Fruit fly (Drosophila melanogaster) whole organism, wandering third instar larva: ENCODE measurements around the gene Cyfip.

Experiments
- Abd-B ChIP-seq: fragments of >200 bp; optimal IDR thresholded peaks from 2 replicates; lab custom pipeline; 2017; ENCODE audit warnings: missing biosample characterization, missing genetic modification characterization
- CG32264 ChIP-seq: fragments of 200-800 bp; sonication (Bioruptor generic); optimal IDR thresholded peaks from 2 replicates; lab custom pipeline; 2016; ENCODE audit warnings: missing biosample characterization, missing genetic modification characterization
- CG9705 ChIP-seq: fragments of 200-800 bp; sonication (Bioruptor generic); optimal IDR thresholded peaks from 2 replicates; lab custom pipeline; 2018; ENCODE audit warnings: missing biosample characterization, mild to moderate bottlenecking, missing genetic modification characterization
- CrebA ChIP-seq: fragments of 200-800 bp; sonication (Bioruptor generic); optimal IDR thresholded peaks from 2 replicates; lab custom pipeline; 2016; ENCODE audit warnings: missing biosample characterization, mild to moderate bottlenecking, missing genetic modification characterization, borderline replicate concordance
- Dfd ChIP-seq: fragments of >200 bp; optimal IDR thresholded peaks from 2 replicates; lab custom pipeline; 2017; ENCODE audit warnings: missing biosample characterization, missing genetic modification characterization
- Dif ChIP-seq: fragments of 200-275, 200-300 bp; sonication (Bioruptor generic); optimal IDR thresholded peaks from 2 replicates; lab custom pipeline; 2018; ENCODE audit warnings: missing biosample characterization, missing genetic modification characterization; ENCODE audit not compliant: partially characterized antibody
- GATAd ChIP-seq: sonication (Bioruptor generic); optimal IDR thresholded peaks from 2 replicates; lab custom pipeline; 2016; ENCODE audit warnings: missing biosample characterization, missing genetic modification characterization
- HLH106 ChIP-seq: fragments of 200-800 bp; optimal IDR thresholded peaks from 3 replicates; lab custom pipeline; 2019; ENCODE audit warnings: missing biosample characterization, mild to moderate bottlenecking, missing genetic modification characterization, moderate library complexity
- Hnf4 ChIP-seq: fragments of 200-800 bp; sonication (Bioruptor generic); optimal IDR thresholded peaks from 2 replicates; lab custom pipeline; 2016; ENCODE audit warnings: missing biosample characterization, mild to moderate bottlenecking, missing genetic modification characterization
- Hr78 ChIP-seq: fragments of >200 bp; optimal IDR thresholded peaks from 2 replicates; lab custom pipeline; 2017; ENCODE audit warnings: missing biosample characterization, missing genetic modification characterization
- Hr83 ChIP-seq: fragments of 200-300 bp; sonication (Bioruptor generic); optimal IDR thresholded peaks from 2 replicates; lab custom pipeline; 2016; ENCODE audit warnings: missing biosample characterization, mild to moderate bottlenecking, missing genetic modification characterization, moderate library complexity; ENCODE audit not compliant: poor library complexity, severe bottlenecking
- Jra ChIP-seq: sonication (Bioruptor generic); optimal IDR thresholded peaks from 2 replicates; lab custom pipeline; 2016; ENCODE audit warnings: missing biosample characterization, missing genetic modification characterization
- Mio ChIP-seq: sonication (Bioruptor generic); optimal IDR thresholded peaks from 2 replicates; lab custom pipeline; 2016; ENCODE audit warnings: missing biosample characterization, missing genetic modification characterization
- N ChIP-seq: fragments of >200 bp; optimal IDR thresholded peaks from 2 replicates; lab custom pipeline; 2018; ENCODE audit warnings: missing biosample characterization, missing external identifiers, missing genetic modification characterization
- OdsH ChIP-seq: fragments of 200-800 bp; sonication (Bioruptor generic); optimal IDR thresholded peaks from 2 replicates; lab custom pipeline; 2016; ENCODE audit warnings: missing biosample characterization, mild to moderate bottlenecking, missing genetic modification characterization
- Rel ChIP-seq, 2 experiments: fragments of 200-800 bp; sonication (Bioruptor generic) in 1 of 2; optimal IDR thresholded peaks; 2 replicates in 1 of 2; 3 replicates in 1 of 2; lab custom pipeline; 2016 to 2019; ENCODE audit warnings: mild to moderate bottlenecking in 2 of 2, missing biosample characterization in 2 of 2, missing genetic modification characterization in 2 of 2, moderate library complexity in 1 of 2
- Vsx2 ChIP-seq: fragments of 200-300, 225-300 bp; sonication (Bioruptor generic); optimal IDR thresholded peaks from 2 replicates; lab custom pipeline; 2018; ENCODE audit warnings: missing biosample characterization, missing genetic modification characterization; ENCODE audit not compliant: partially characterized antibody
- br ChIP-seq: fragments of 200-800 bp; sonication (Bioruptor generic); optimal IDR thresholded peaks from 2 replicates; lab custom pipeline; 2016; ENCODE audit warnings: missing biosample characterization, missing genetic modification characterization
- brk ChIP-seq: fragments of 200-800 bp; sonication (Bioruptor generic); optimal IDR thresholded peaks from 2 replicates; lab custom pipeline; 2016; ENCODE audit warnings: missing biosample characterization, mild to moderate bottlenecking, missing genetic modification characterization
- dl ChIP-seq, 2 experiments: fragments of 175-275, 200-275 bp in 1 of 2; fragments of 200-275 bp in 1 of 2; sonication (Bioruptor generic); optimal IDR thresholded peaks; lab custom pipeline; 2018; ENCODE audit warnings: mild to moderate bottlenecking in 2 of 2, missing biosample characterization in 2 of 2, missing genetic modification characterization in 2 of 2, moderate library complexity in 2 of 2; ENCODE audit not compliant: partially characterized antibody in 2 of 2, insufficient read depth in 1 of 2
- dmrt93B ChIP-seq: fragments of 200-800 bp; sonication (Bioruptor generic); optimal IDR thresholded peaks from 2 replicates; lab custom pipeline; 2018; ENCODE audit warnings: missing biosample characterization, mild to moderate bottlenecking, missing genetic modification characterization
- dsf ChIP-seq: sonication (Bioruptor generic); optimal IDR thresholded peaks from 2 replicates; lab custom pipeline; 2016; ENCODE audit warnings: missing biosample characterization, missing genetic modification characterization, borderline replicate concordance
- ey ChIP-seq: fragments of 200-800 bp; sonication (Bioruptor generic); optimal IDR thresholded peaks from 2 replicates; lab custom pipeline; 2016; ENCODE audit warnings: missing biosample characterization, missing genetic modification characterization
- foxo ChIP-seq, 2 experiments: fragments of 200-800 bp; sonication (Bioruptor generic); optimal IDR thresholded peaks; 2 replicates in 1 of 2; 3 replicates in 1 of 2; lab custom pipeline; 2016 to 2017; ENCODE audit warnings: missing biosample characterization in 2 of 2, missing genetic modification characterization in 2 of 2
- fru ChIP-seq: fragments of 200-800 bp; sonication (Bioruptor generic); optimal IDR thresholded peaks from 3 replicates; lab custom pipeline; 2016; ENCODE audit warnings: missing biosample characterization, mild to moderate bottlenecking, missing genetic modification characterization
- h ChIP-seq: fragments of 200-800 bp; sonication (Bioruptor generic); optimal IDR thresholded peaks from 3 replicates; lab custom pipeline; 2016; ENCODE audit warnings: missing biosample characterization, mild to moderate bottlenecking, missing genetic modification characterization
- jim ChIP-seq: fragments of 175-275, 200-325 bp; sonication (Bioruptor generic); optimal IDR thresholded peaks from 2 replicates; lab custom pipeline; 2016; ENCODE audit warnings: missing biosample characterization, mild to moderate bottlenecking, missing genetic modification characterization
- lola ChIP-seq: fragments of >200 bp; optimal IDR thresholded peaks from 2 replicates; lab custom pipeline; 2017; ENCODE audit warnings: missing biosample characterization, missing genetic modification characterization
- pan ChIP-seq: fragments of >200 bp; optimal IDR thresholded peaks from 2 replicates; lab custom pipeline; 2017
- psq ChIP-seq: fragments of 200-800 bp; sonication (Bioruptor generic); optimal IDR thresholded peaks from 3 replicates; lab custom pipeline; 2017; ENCODE audit warnings: missing biosample characterization, mild to moderate bottlenecking, missing genetic modification characterization, moderate library complexity
- rgr ChIP-seq: fragments of 200-800 bp; sonication (Bioruptor generic); optimal IDR thresholded peaks from 3 replicates; lab custom pipeline; 2016; ENCODE audit warnings: missing biosample characterization, mild to moderate bottlenecking, missing genetic modification characterization
- sage ChIP-seq: fragments of 200-800 bp; sonication (Bioruptor generic); optimal IDR thresholded peaks from 2 replicates; lab custom pipeline; 2016; ENCODE audit warnings: missing biosample characterization, mild to moderate bottlenecking, missing genetic modification characterization
- sv ChIP-seq: fragments of 200-800 bp; sonication (Bioruptor generic); optimal IDR thresholded peaks from 3 replicates; lab custom pipeline; 2016; ENCODE audit warnings: missing biosample characterization, missing genetic modification characterization
- tai ChIP-seq: sonication (Bioruptor generic); optimal IDR thresholded peaks from 2 replicates; lab custom pipeline; 2016; ENCODE audit warnings: missing biosample characterization, missing genetic modification characterization
- usp ChIP-seq: fragments of >200 bp; optimal IDR thresholded peaks from 2 replicates; lab custom pipeline; 2017; ENCODE audit warnings: missing biosample characterization, missing genetic modification characterization

Gene Cyfip

DNA sequence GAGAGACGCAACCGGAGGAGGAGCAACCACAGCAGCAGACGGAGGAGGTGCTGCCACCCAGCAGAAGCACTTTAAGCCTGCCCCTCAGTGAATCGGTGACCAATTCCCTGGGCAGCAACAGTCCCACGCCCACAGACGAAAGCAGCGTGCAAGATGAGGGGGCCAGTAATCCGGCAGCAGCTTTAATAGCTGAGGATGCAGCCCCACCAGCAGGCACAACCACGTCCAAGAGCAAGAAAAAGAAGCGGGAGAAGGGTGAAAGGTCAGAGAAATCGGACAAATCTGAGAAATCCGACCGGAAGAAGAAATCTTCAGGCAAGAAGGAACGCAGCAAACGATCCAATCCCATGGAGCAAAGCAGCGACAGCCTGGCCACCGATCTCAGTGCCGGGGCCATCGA lies 44.3 kb upstream of the Cyfip start:
- no peak for TF ChIP-seq psq (GFP tag; lab: Kevin White, UChicago)
- no peak for TF ChIP-seq ey (GFP tag; lab: Kevin White, UChicago)
- no peak for TF ChIP-seq CG9705 (GFP tag; lab: Kevin White, UChicago)
- TF ChIP-seq Hr83 (GFP tag; lab: Kevin White, UChicago): no peak
- TF ChIP-seq HLH106: no peak
- no peak for TF ChIP-seq Vsx2 (GFP tag; lab: Kevin White, UChicago)
- TF ChIP-seq lola (GFP tag; lab: Kevin White, UChicago): no peak

dm6 chr3R:15289828-15290641 lies 43.0 kb upstream of the Cyfip start:
- TF ChIP-seq Hr83 (GFP tag; lab: Kevin White, UChicago) (no peak), rgr (GFP tag; lab: Kevin White, UChicago) (no peak), Dfd (GFP tag; lab: Kevin White, UChicago) (no peak), fru (GFP tag; lab: Kevin White, UChicago) (no peak), sage (no peak), HLH106 (no peak), Jra (no peak)
- TF ChIP-seq, all 38 proteins: peak for 0

dm6 chr3R:15290642-15291118 lies 42.4 kb upstream of the Cyfip start, which contains the start of gene CG45218:
Gene CG45218 (minus strand): TSS chr3R:15290799.
- TF ChIP-seq psq (GFP tag; lab: Kevin White, UChicago): no peak
- no peak for TF ChIP-seq pan
- TF ChIP-seq Vsx2 (GFP tag; lab: Kevin White, UChicago): peak; percentile 21
- TF ChIP-seq Mio (GFP tag; lab: Kevin White, UChicago): no peak
- peak in 1 of 2 experiments; percentile 23 for TF ChIP-seq foxo (GFP tag; optimal IDR thresholded peaks at IDR 0.05; lab: Kevin White, UChicago)
- TF ChIP-seq Dif: peak; percentile 68
- TF ChIP-seq br (GFP tag; lab: Kevin White, UChicago): peak; percentile 46
- TF ChIP-seq HLH106: no peak
- TF ChIP-seq Hr83 (GFP tag; lab: Kevin White, UChicago): peak; percentile 78
- TF ChIP-seq N: peak; percentile 45
- peak; percentile 55 for TF ChIP-seq Jra
- peak; percentile 68 for TF ChIP-seq h
- TF ChIP-seq dsf (GFP tag; lab: Kevin White, UChicago): no peak
- no peak for TF ChIP-seq lola (GFP tag; lab: Kevin White, UChicago)
- no peak for TF ChIP-seq tai (GFP tag; lab: Kevin White, UChicago)
- peak; percentile 19 for TF ChIP-seq OdsH
- peak in 1 of 2 experiments; percentile 7 for TF ChIP-seq dl (GFP tag; optimal IDR thresholded peaks at IDR 0.05; lab: Kevin White, UChicago; ENCODE audit: insufficient read depth in 1 of 2, partially characterized antibody in 2 of 2)

DNA sequence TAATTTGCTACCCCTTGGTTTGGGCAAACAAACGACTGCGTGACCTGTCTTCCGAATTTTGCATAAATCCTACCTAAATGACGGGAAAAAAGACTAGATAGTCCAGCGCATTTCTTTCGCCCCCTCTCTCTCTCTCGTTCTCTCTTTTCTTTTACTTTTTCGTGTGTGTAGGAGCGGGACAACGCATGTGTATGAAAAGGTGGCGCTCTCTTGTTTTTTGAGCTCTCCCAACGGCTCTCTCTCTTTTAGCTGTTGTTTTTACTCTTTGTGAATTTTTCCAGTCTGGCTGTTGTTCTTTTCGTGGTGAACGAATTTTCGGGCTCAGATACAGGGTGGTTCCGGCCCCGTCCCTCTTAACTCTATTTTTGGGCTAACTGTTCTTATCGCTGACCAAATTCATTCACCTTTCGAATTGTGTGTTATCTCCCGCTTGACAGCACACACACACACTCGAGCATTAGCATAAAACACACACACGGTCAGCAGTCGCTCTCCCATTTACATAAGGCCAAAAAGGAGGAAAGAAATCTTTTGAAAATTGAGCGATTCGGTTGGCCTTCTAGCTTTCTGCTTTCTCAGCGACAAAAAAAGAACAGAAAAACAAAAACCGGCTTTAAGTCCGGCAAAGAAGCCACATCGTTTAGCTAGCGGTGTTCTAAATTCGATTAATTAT lies 41.4 kb upstream of the Cyfip start:
- TF ChIP-seq dl (GFP tag; optimal IDR thresholded peaks at IDR 0.05; lab: Kevin White, UChicago; ENCODE audit: insufficient read depth in 1 of 2, partially characterized antibody in 2 of 2) (peak; percentile 86 to 92), ey (GFP tag; lab: Kevin White, UChicago) (no peak), pan (no peak), Hr78 (GFP tag; lab: Kevin White, UChicago) (no peak), Jra (no peak), foxo (GFP tag; optimal IDR thresholded peaks at IDR 0.05; lab: Kevin White, UChicago) (no peak), Mio (GFP tag; lab: Kevin White, UChicago) (no peak), CG9705 (GFP tag; lab: Kevin White, UChicago) (no peak), tai (GFP tag; lab: Kevin White, UChicago) (no peak), dmrt93B (GFP tag; lab: Kevin White, UChicago) (no peak), Dfd (GFP tag; lab: Kevin White, UChicago) (no peak), usp (GFP tag; lab: Kevin White, UChicago) (no peak), N (no peak), HLH106 (no peak), brk (GFP tag; lab: Kevin White, UChicago) (no peak), lola (GFP tag; lab: Kevin White, UChicago) (no peak), Abd-B (GFP tag; lab: Kevin White, UChicago) (no peak), Rel (GFP tag; optimal IDR thresholded peaks at IDR 0.05; lab: Kevin White, UChicago) (no peak), Rel (tag; optimal IDR thresholded peaks at IDR 0.05; lab: Kevin White, UChicago) (no peak), h (peak; percentile 24), psq (GFP tag; lab: Kevin White, UChicago) (peak; percentile 64), dsf (GFP tag; lab: Kevin White, UChicago) (no peak), Vsx2 (GFP tag; lab: Kevin White, UChicago) (peak; percentile 70), OdsH (peak; percentile 32), Hr83 (GFP tag; lab: Kevin White, UChicago) (no peak), jim (GFP tag; lab: Kevin White, UChicago) (no peak), rgr (GFP tag; lab: Kevin White, UChicago) (peak; percentile 8), Dif (peak; percentile 90), sv (GFP tag; lab: Kevin White, UChicago) (no peak), sage (no peak), Hnf4 (GFP tag; lab: Kevin White, UChicago) (no peak), CG32264 (no peak), br (GFP tag; lab: Kevin White, UChicago) (no peak), GATAd (GFP tag; lab: Kevin White, UChicago) (no peak), CrebA (GFP tag; lab: Kevin White, UChicago) (no peak)
